Worm (Caenorhabditis elegans) whole organism, mixed stage, embryonic: ENCODE measurements around the gene Y32G9A.2.

Source experiments
- bed-3 ChIP-seq: fragments of 200-800 bp; sonication (Bioruptor generic); optimal IDR thresholded peaks from 3 replicates; lab custom pipeline; 2018; ENCODE audit warnings: mild to moderate bottlenecking, missing genetic modification characterization, moderate library complexity, missing compliant biosample characterization
- blmp-1 ChIP-seq: fragments of 150-350 bp; optimal IDR thresholded peaks from 2 replicates; lab custom pipeline; 2014; ENCODE audit warnings: missing biosample characterization, missing genetic modification characterization
- ceh-39 ChIP-seq: fragments of 150-350 bp; optimal IDR thresholded peaks from 2 replicates; lab custom pipeline; 2014; ENCODE audit warnings: missing biosample characterization, missing genetic modification characterization
- ceh-43 ChIP-seq: fragments of 200-800 bp; sonication (Bioruptor generic); optimal IDR thresholded peaks from 2 replicates; lab custom pipeline; 2018; ENCODE audit warnings: mild to moderate bottlenecking, missing genetic modification characterization, moderate library complexity, missing compliant biosample characterization
- ceh-83 ChIP-seq: fragments of 200-800 bp; sonication (Bioruptor generic); optimal IDR thresholded peaks from 2 replicates; lab custom pipeline; 2018; ENCODE audit warnings: mild to moderate bottlenecking, missing genetic modification characterization, missing compliant biosample characterization
- ces-1 ChIP-seq: fragments of 150-350 bp; optimal IDR thresholded peaks from 2 replicates; lab custom pipeline; 2014; ENCODE audit warnings: missing biosample characterization, missing genetic modification reagents, missing genetic modification characterization
- cnd-1 ChIP-seq: fragments of 200-800 bp; sonication (Bioruptor generic); optimal IDR thresholded peaks from 2 replicates; lab custom pipeline; 2018; ENCODE audit warnings: mild to moderate bottlenecking, missing genetic modification characterization, missing compliant biosample characterization
- drap-1 ChIP-seq: fragments of 200-800 bp; sonication (Bioruptor generic); optimal IDR thresholded peaks from 3 replicates; lab custom pipeline; 2018; ENCODE audit warnings: mild to moderate bottlenecking, missing genetic modification characterization, missing compliant biosample characterization
- elt-1 ChIP-seq: sonication (generic microtip); optimal IDR thresholded peaks from 2 replicates; lab custom pipeline; 2017; ENCODE audit warnings: missing genetic modification characterization, mild to moderate bottlenecking, missing compliant biosample characterization, antibody characterized with exemption, moderate library complexity, borderline replicate concordance; ENCODE audit not compliant: insufficient read depth
- elt-3 ChIP-seq: fragments of 150-350 bp; optimal IDR thresholded peaks from 2 replicates; lab custom pipeline; 2014; ENCODE audit warnings: missing biosample characterization, missing genetic modification characterization
- flh-1 ChIP-seq: fragments of 200-800 bp; sonication (Bioruptor generic); optimal IDR thresholded peaks from 2 replicates; lab custom pipeline; 2018; ENCODE audit warnings: mild to moderate bottlenecking, missing genetic modification characterization, moderate library complexity, missing compliant biosample characterization
- ham-2 ChIP-seq: fragments of 200-800 bp; sonication (Bioruptor generic); optimal IDR thresholded peaks from 2 replicates; lab custom pipeline; 2018; ENCODE audit warnings: mild to moderate bottlenecking, missing genetic modification characterization, missing compliant biosample characterization
- hlh-1 ChIP-seq: fragments of 150-350 bp; optimal IDR thresholded peaks from 2 replicates; lab custom pipeline; 2014; ENCODE audit warnings: missing biosample characterization, missing genetic modification reagents, missing genetic modification characterization
- lin-13 ChIP-seq: fragments of 150-350 bp; optimal IDR thresholded peaks from 2 replicates; lab custom pipeline; 2014; ENCODE audit warnings: missing biosample characterization, missing genetic modification characterization
- lin-32 ChIP-seq: fragments of 200-800 bp; sonication (Bioruptor generic); optimal IDR thresholded peaks from 2 replicates; lab custom pipeline; 2018; ENCODE audit warnings: mild to moderate bottlenecking, missing genetic modification characterization, missing compliant biosample characterization
- lsy-2 ChIP-seq: fragments of 150-350 bp; optimal IDR thresholded peaks from 2 replicates; lab custom pipeline; 2014; ENCODE audit warnings: missing biosample characterization, missing genetic modification characterization
- mab-5 ChIP-seq: fragments of 150-350 bp; optimal IDR thresholded peaks from 2 replicates; lab custom pipeline; 2014; ENCODE audit warnings: missing biosample characterization, missing genetic modification characterization
- mep-1 ChIP-seq: fragments of 150-350 bp; optimal IDR thresholded peaks from 2 replicates; lab custom pipeline; 2017; ENCODE audit warnings: missing biosample characterization, missing genetic modification reagents, missing genetic modification characterization, inconsistent platforms
- mls-2 ChIP-seq: sonication (generic microtip); optimal IDR thresholded peaks from 2 replicates; lab custom pipeline; 2016; ENCODE audit warnings: mild to moderate bottlenecking, missing genetic modification characterization, moderate library complexity, missing compliant biosample characterization
- nhr-12 ChIP-seq: fragments of 150-350 bp; optimal IDR thresholded peaks from 2 replicates; lab custom pipeline; 2014; ENCODE audit warnings: missing biosample characterization, missing genetic modification characterization
- nhr-2 ChIP-seq: fragments of 150-350 bp; optimal IDR thresholded peaks from 2 replicates; lab custom pipeline; 2014; ENCODE audit warnings: missing biosample characterization, missing genetic modification characterization
- nhr-237 ChIP-seq: fragments of 150-350 bp; optimal IDR thresholded peaks from 2 replicates; lab custom pipeline; 2014; ENCODE audit warnings: missing biosample characterization, missing genetic modification characterization
- nhr-28 ChIP-seq: fragments of 150-350 bp; optimal IDR thresholded peaks from 2 replicates; lab custom pipeline; 2014; ENCODE audit warnings: missing biosample characterization, missing genetic modification characterization
- nhr-76 ChIP-seq: sonication (generic microtip); optimal IDR thresholded peaks from 2 replicates; lab custom pipeline; 2017; ENCODE audit warnings: missing biosample characterization, missing genetic modification characterization
- pha-4 ChIP-seq: fragments of 150-350 bp; optimal IDR thresholded peaks from 2 replicates; lab custom pipeline; 2018; ENCODE audit warnings: missing biosample characterization, missing genetic modification reagents, missing genetic modification characterization
- sem-2 ChIP-seq: fragments of 200-800 bp; sonication (Bioruptor generic); optimal IDR thresholded peaks from 2 replicates; lab custom pipeline; 2018; ENCODE audit warnings: mild to moderate bottlenecking, missing genetic modification characterization, missing compliant biosample characterization
- snpc-4 ChIP-seq: fragments of 150-350 bp; optimal IDR thresholded peaks from 2 replicates; lab custom pipeline; 2014; ENCODE audit warnings: missing biosample characterization, missing genetic modification characterization
- tbx-8 ChIP-seq: fragments of 200-800 bp; sonication (Bioruptor generic); optimal IDR thresholded peaks from 2 replicates; lab custom pipeline; 2018; ENCODE audit warnings: mild to moderate bottlenecking, missing genetic modification characterization, moderate library complexity, missing compliant biosample characterization
- unc-120 ChIP-seq: sonication (generic microtip); optimal IDR thresholded peaks from 2 replicates; lab custom pipeline; 2017; ENCODE audit warnings: missing genetic modification characterization, missing compliant biosample characterization; ENCODE audit not compliant: poor library complexity, severe bottlenecking
- unc-39 ChIP-seq: fragments of 150-350 bp; optimal IDR thresholded peaks from 2 replicates; lab custom pipeline; 2014; ENCODE audit warnings: missing biosample characterization, missing genetic modification characterization
- unc-62 ChIP-seq: fragments of 150-350 bp; optimal IDR thresholded peaks from 2 replicates; lab custom pipeline; 2014; ENCODE audit warnings: missing biosample characterization, missing genetic modification reagents, missing genetic modification characterization
- zip-8 ChIP-seq: fragments of 150-350 bp; optimal IDR thresholded peaks from 2 replicates; lab custom pipeline; 2014; ENCODE audit warnings: missing biosample characterization, missing genetic modification characterization
- ztf-11 ChIP-seq: fragments of 150-350 bp; optimal IDR thresholded peaks from 2 replicates; lab custom pipeline; 2014; ENCODE audit warnings: missing biosample characterization, missing genetic modification characterization

The Y32G9A.2 gene

DNA sequence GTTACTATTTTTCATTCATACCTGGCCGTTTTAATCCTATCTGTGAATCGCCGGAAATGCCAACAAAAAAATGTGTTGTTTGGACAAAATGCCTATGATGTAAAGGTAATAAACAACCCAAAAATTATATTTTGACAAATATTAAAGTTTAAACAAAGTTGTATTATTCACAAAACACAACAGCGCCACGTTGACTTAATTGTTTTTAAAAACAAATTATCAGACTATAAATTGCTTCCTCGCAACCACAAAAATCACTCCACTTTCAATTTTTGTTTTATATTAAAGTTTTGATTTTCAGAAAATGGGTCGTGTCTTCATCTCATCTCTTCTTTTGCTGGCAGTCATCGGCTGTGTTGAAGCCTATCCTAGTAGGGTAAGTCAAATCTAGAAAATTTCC, 11.0 kb upstream of the Y32G9A.2 start, which contains the start of gene Y32G9A.5:
Y32G9A.5 (plus strand) TSS at position 301 of the 400 bp plus-strand sequence.
- TF ChIP-seq lsy-2 (no peak), sem-2 (no peak)

DNA sequence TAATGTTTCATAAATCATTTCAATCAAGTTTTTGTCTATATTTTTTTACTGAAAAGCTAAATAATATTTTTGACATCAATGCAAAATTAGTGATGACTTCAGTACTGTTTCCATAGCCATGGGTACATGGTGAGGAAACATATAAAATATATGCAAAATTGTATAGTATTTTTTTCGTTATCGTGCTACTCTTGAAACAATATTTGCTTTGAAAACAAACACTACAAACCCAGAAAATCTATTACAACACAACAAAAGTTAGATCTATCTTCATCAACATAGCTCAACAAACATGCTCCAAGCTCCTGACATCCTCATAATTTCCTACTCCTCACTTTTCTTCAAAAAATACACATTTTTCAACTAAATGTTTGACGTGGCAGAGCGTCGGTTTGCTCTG, 9.8 kb upstream of the Y32G9A.2 start, which contains the start of gene srp-3:
srp-3 (plus strand) TSS at position 301 of the 400 bp plus-strand sequence.
- no peak for TF ChIP-seq cnd-1 (tag; lab: Kevin White, UChicago)

DNA sequence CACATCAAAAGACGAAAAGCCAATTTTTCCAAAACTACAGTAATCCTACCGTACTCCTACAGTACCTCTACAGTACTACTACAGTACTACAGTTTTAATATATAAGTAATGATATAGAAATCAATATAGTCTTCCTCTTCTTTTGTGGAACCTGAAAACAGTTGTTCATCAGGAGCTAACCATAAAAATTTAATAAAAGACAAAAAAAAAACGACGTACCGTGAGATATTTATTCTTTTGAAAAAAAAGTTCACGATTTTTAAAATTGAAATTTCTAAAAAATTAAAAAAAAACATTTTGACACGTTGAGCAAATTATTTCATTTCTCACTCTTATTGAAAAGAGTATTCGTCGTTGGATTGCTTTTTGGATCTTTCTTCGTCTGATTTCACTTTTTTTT, 7.2 kb upstream of the Y32G9A.2 start, which contains the start of gene Y32G9A.3:
Y32G9A.3 (plus strand) TSS at position 301 of the 400 bp plus-strand sequence.
- TF ChIP-seq hlh-1: no peak
- no peak for TF ChIP-seq flh-1 (GFP tag; lab: Kevin White, UChicago)
- no peak for TF ChIP-seq lsy-2
- no peak for TF ChIP-seq elt-3
- TF ChIP-seq snpc-4 (tag; lab: Kevin White, UChicago): no peak
- TF ChIP-seq nhr-2 (tag; lab: Kevin White, UChicago): no peak
- TF ChIP-seq ham-2 (GFP tag; lab: Kevin White, UChicago): no peak
- no peak for TF ChIP-seq nhr-237 (tag; lab: Kevin White, UChicago)
- no peak for TF ChIP-seq sem-2
- TF ChIP-seq lin-13: no peak
- no peak for TF ChIP-seq ceh-43 (GFP tag; lab: Kevin White, UChicago)
- TF ChIP-seq ceh-83 (GFP tag; lab: Kevin White, UChicago): no peak
- no peak for TF ChIP-seq pha-4 (tag; lab: Kevin White, UChicago)
- TF ChIP-seq cnd-1 (tag; lab: Kevin White, UChicago): no peak
- TF ChIP-seq mab-5: no peak
- TF ChIP-seq nhr-76 (tag; lab: Kevin White, UChicago): no peak
- no peak for TF ChIP-seq elt-1 (tag; lab: Kevin White, UChicago)
- TF ChIP-seq nhr-28 (tag; lab: Kevin White, UChicago): no peak
- TF ChIP-seq ztf-11 (tag; lab: Kevin White, UChicago): no peak

DNA sequence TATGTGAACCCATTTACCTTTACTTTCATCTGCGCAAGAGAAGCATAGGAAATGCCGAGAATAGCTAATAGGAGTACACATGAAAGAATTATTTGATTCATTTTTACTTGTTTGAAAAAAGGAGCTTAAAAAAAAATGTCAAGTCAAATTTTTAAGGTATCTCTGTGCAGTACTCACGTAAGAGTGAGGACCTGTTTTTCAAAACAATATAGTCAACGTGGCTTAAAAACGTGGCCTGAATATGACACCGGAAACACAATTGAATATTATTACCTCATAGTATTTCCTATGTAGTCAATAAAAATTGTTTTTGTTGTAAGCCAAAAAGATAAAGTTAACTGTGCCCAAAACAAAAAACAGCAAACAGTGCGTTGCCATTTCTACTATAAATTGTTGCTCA, 1.8 kb downstream of the Y32G9A.2 start, which contains the start of gene Y32G9A.12:
Y32G9A.12 (minus strand) TSS at position 101 of the 400 bp plus-strand sequence.
- no peak for TF ChIP-seq unc-62 (GFP tag; lab: Kevin White, UChicago)
- no peak for TF ChIP-seq tbx-8 (GFP tag; lab: Kevin White, UChicago)
- TF ChIP-seq mls-2: no peak
- TF ChIP-seq unc-120: no peak
- TF ChIP-seq elt-3: no peak
- TF ChIP-seq nhr-28 (tag; lab: Kevin White, UChicago): no peak
- no peak for TF ChIP-seq elt-1 (tag; lab: Kevin White, UChicago)
- TF ChIP-seq unc-39 (tag; lab: Kevin White, UChicago): no peak
- TF ChIP-seq lin-13: no peak
- no peak for TF ChIP-seq flh-1 (GFP tag; lab: Kevin White, UChicago)
- no peak for TF ChIP-seq zip-8 (tag; lab: Kevin White, UChicago)
- no peak for TF ChIP-seq ces-1 (GFP tag; lab: Kevin White, UChicago)
- TF ChIP-seq snpc-4 (tag; lab: Kevin White, UChicago): no peak
- TF ChIP-seq mab-5: no peak
- no peak for TF ChIP-seq bed-3 (GFP tag; lab: Kevin White, UChicago)
- no peak for TF ChIP-seq drap-1 (GFP tag; lab: Kevin White, UChicago)
- no peak for TF ChIP-seq cnd-1 (tag; lab: Kevin White, UChicago)
- no peak for TF ChIP-seq ceh-83 (GFP tag; lab: Kevin White, UChicago)

DNA sequence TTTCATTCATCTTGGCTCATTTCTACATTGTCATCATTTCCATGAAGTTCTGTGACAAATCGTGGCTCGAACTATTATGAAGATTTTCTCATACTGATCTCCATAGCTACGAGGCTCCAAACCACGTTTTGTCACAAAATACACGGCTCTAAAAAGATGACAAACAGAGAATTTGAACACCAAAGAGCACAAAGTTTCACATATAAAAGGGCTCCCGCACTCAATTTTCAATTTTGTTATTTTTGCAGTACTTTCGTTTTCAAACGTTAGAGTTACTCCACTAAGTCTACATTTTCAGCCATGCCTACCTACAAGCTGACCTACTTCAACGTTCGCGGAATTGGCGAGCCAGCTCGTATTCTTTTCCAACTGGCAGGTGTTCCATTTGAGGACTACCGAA, 3.0 kb downstream of the Y32G9A.2 start, which contains the start of gene gst-37:
gst-37 (plus strand) TSS at position 301 of the 400 bp plus-strand sequence.
- TF ChIP-seq unc-62 (GFP tag; lab: Kevin White, UChicago): no peak
- no peak for TF ChIP-seq nhr-12 (tag; lab: Kevin White, UChicago)
- TF ChIP-seq ceh-39 (tag; lab: Kevin White, UChicago): no peak

DNA sequence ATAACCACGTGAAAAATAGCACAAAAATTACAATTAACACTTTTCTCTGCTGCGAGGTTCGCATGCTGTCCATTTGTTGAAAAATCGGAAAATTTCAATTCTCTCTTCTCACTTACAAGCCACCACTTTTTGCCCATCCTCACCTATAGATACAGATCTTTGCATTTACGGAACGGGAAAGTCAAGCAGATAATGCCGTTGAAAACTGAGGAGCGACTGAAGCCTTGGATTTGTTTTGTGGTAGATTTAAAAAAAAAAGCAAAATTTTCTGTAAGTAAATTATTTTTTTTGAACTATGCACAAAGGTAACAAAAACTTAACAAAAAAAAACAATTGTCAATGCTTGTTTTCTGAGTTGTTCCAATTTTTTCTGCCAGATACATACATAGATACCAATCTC, 7.2 kb downstream of the Y32G9A.2 start, which contains the start of gene T06A1.1:
T06A1.1 (minus strand) TSS at position 101 of the 400 bp plus-strand sequence.
- TF ChIP-seq nhr-76 (tag; lab: Kevin White, UChicago): no peak
- no peak for TF ChIP-seq nhr-237 (tag; lab: Kevin White, UChicago)
- no peak for TF ChIP-seq nhr-28 (tag; lab: Kevin White, UChicago)
- no peak for TF ChIP-seq lin-13
- no peak for TF ChIP-seq bed-3 (GFP tag; lab: Kevin White, UChicago)
- TF ChIP-seq zip-8 (tag; lab: Kevin White, UChicago): no peak
- no peak for TF ChIP-seq blmp-1 (tag; lab: Kevin White, UChicago)
- TF ChIP-seq mep-1 (tag; lab: Kevin White, UChicago): no peak
- TF ChIP-seq lin-32: no peak
- no peak for TF ChIP-seq mab-5
- TF ChIP-seq elt-1 (tag; lab: Kevin White, UChicago): no peak
- no peak for TF ChIP-seq lsy-2
- TF ChIP-seq tbx-8 (GFP tag; lab: Kevin White, UChicago): no peak
